Fruit fly (Drosophila melanogaster): ENCODE results near the gene CG46307.
A peak's percentile ranks its signal among the peaks of the same experiment; 100 is the strongest.

The CG46307 gene

dm6 chr2L:21071435-21071834 is 32.9 kb upstream of the CG46307 start, which contains the start of gene CG9265 (continued):
- no peak for TF ChIP-seq sv (GFP tag; optimal IDR thresholded peaks at IDR 0.05)
- no peak for TF ChIP-seq OdsH (GFP tag; optimal IDR thresholded peaks at IDR 0.05)
- no peak for TF ChIP-seq CG32264 (GFP tag; optimal IDR thresholded peaks at IDR 0.05)

dm6 chr2L:21072389-21072788 is 32.0 kb upstream of the CG46307 start:
- TF ChIP-seq HLH106 (tag; optimal IDR thresholded peaks at IDR 0.05) (no peak), Hr78 (GFP tag; optimal IDR thresholded peaks at IDR 0.05) (no peak), dsf (GFP tag; optimal IDR thresholded peaks at IDR 0.05; ENCODE audit: borderline replicate concordance) (no peak), CrebA (GFP tag; optimal IDR thresholded peaks at IDR 0.05; ENCODE audit: borderline replicate concordance) (no peak), Hnf4 (GFP tag; optimal IDR thresholded peaks at IDR 0.05) (no peak), GATAd (GFP tag; optimal IDR thresholded peaks at IDR 0.05) (no peak), Dif (GFP tag; optimal IDR thresholded peaks at IDR 0.05; ENCODE audit: partially characterized antibody) (no peak), h (GFP tag; optimal IDR thresholded peaks at IDR 0.05) (no peak), woc (GFP tag; optimal IDR thresholded peaks at IDR 0.05) (no peak), sv (GFP tag; optimal IDR thresholded peaks at IDR 0.05) (no peak), OdsH (GFP tag; optimal IDR thresholded peaks at IDR 0.05) (no peak), brk (GFP tag; optimal IDR thresholded peaks at IDR 0.05) (no peak), Sp1 (GFP tag; optimal IDR thresholded peaks at IDR 0.05) (no peak), Dfd (GFP tag; optimal IDR thresholded peaks at IDR 0.05) (no peak)

dm6 chr2L:21073300-21073699 is 31.1 kb upstream of the CG46307 start:
- no peak for TF ChIP-seq usp (GFP tag; optimal IDR thresholded peaks at IDR 0.05)
- TF ChIP-seq dsf (GFP tag; optimal IDR thresholded peaks at IDR 0.05; ENCODE audit: borderline replicate concordance), result no peak
- TF ChIP-seq foxo (GFP tag; optimal IDR thresholded peaks at IDR 0.05), result no peak
- TF ChIP-seq tai (GFP tag; optimal IDR thresholded peaks at IDR 0.05), result no peak
- TF ChIP-seq CrebA (GFP tag; optimal IDR thresholded peaks at IDR 0.05; ENCODE audit: borderline replicate concordance), result no peak
- TF ChIP-seq OdsH (GFP tag; optimal IDR thresholded peaks at IDR 0.05), result no peak
- TF ChIP-seq pan (optimal IDR thresholded peaks at IDR 0.05), result no peak
- no peak for TF ChIP-seq br (GFP tag; optimal IDR thresholded peaks at IDR 0.05)
- no peak for TF ChIP-seq Sp1 (GFP tag; optimal IDR thresholded peaks at IDR 0.05)
- no peak for TF ChIP-seq Dif (GFP tag; optimal IDR thresholded peaks at IDR 0.05; ENCODE audit: partially characterized antibody)
- TF ChIP-seq Myc (optimal IDR thresholded peaks at IDR 0.05), result no peak
- TF ChIP-seq CG32264 (GFP tag; optimal IDR thresholded peaks at IDR 0.05), result no peak

- TF ChIP-seq Abd-B (GFP tag; optimal IDR thresholded peaks at IDR 0.05) (no peak), CG9705 (GFP tag; optimal IDR thresholded peaks at IDR 0.05) (no peak), h (GFP tag; optimal IDR thresholded peaks at IDR 0.05) (no peak), lola (GFP tag; optimal IDR thresholded peaks at IDR 0.05) (no peak), Hr78 (GFP tag; optimal IDR thresholded peaks at IDR 0.05) (no peak), Dif (GFP tag; optimal IDR thresholded peaks at IDR 0.05; ENCODE audit: partially characterized antibody) (no peak), Myc (optimal IDR thresholded peaks at IDR 0.05) (no peak), dmrt93B (GFP tag; optimal IDR thresholded peaks at IDR 0.05) (no peak), N (GFP tag; optimal IDR thresholded peaks at IDR 0.05) (no peak), CG32264 (GFP tag; optimal IDR thresholded peaks at IDR 0.05) (no peak), rgr (GFP tag; optimal IDR thresholded peaks at IDR 0.05) (no peak), Jra (GFP tag; optimal IDR thresholded peaks at IDR 0.05) (no peak), Hr83 (GFP tag; optimal IDR thresholded peaks at IDR 0.05; ENCODE audit: poor library complexity, severe bottlenecking) (no peak), GATAd (GFP tag; optimal IDR thresholded peaks at IDR 0.05) (no peak), woc (GFP tag; optimal IDR thresholded peaks at IDR 0.05) (no peak), Vsx2 (GFP tag; optimal IDR thresholded peaks at IDR 0.05; ENCODE audit: partially characterized antibody) (no peak), ey (GFP tag; optimal IDR thresholded peaks at IDR 0.05) (no peak), Rel (GFP tag; optimal IDR thresholded peaks at IDR 0.05) (no peak), Rel (tag; optimal IDR thresholded peaks at IDR 0.05) (no peak), Hnf4 (GFP tag; optimal IDR thresholded peaks at IDR 0.05) (no peak), br (GFP tag; optimal IDR thresholded peaks at IDR 0.05) (no peak)
Observed at dm6 chr2L:21073818-21074217, 30.6 kb upstream of the CG46307 start.

DNA sequence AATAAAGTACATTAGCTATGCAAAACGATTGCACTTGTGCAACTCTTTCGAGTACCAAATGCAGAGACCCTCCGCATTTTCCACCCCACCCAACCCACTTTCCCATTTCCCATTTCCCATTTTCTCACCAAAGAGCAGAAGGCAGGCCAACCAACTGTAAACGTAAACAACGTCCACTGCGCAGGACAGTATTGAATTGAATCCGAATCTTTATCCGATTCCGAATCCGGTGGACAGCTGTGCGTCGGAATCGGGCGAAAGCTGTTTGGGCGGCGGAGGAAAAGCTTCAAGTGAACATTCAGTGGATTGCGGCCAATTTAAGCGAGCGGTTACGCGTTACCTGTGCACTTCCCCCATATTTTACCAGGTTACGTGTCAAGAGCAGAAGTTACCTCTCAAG is 29.3 kb upstream of the CG46307 start, which contains the start of gene tadr:
Gene tadr, plus strand, starts transcription at position 301 of the 400 bp plus-strand sequence.
- no peak for TF ChIP-seq usp (GFP tag; optimal IDR thresholded peaks at IDR 0.05)
- no peak for TF ChIP-seq Sp1 (GFP tag; optimal IDR thresholded peaks at IDR 0.05)
- no peak for TF ChIP-seq woc (GFP tag; optimal IDR thresholded peaks at IDR 0.05)
- TF ChIP-seq Vsx2 (GFP tag; optimal IDR thresholded peaks at IDR 0.05; ENCODE audit: partially characterized antibody), result peak; percentile 16
